Fruit fly (Drosophila melanogaster): ENCODE data around the gene Abp1.

The Abp1 gene

dm6 chr3L:13479609-13480240 lies 6.4 kb downstream of the Abp1 start (continued):
- TF ChIP-seq caup (GFP tag; optimal IDR thresholded peaks at IDR 0.05; ENCODE audit: severe bottlenecking): peak; percentile 52
- 0 out of 2 replicates have a peak, but pooled peaks have one; percentile 30 for TF ChIP-seq CG14014 (GFP tag; IDR thresholded peaks at IDR 0.05)
- TF ChIP-seq scrt (GFP tag; optimal IDR thresholded peaks at IDR 0.05): peak; percentile 51
- peak; percentile 17 for TF ChIP-seq Myb (GFP tag; optimal IDR thresholded peaks at IDR 0.05)
- TF ChIP-seq Asciz (GFP tag; optimal IDR thresholded peaks at IDR 0.05): peak; percentile 40
- TF ChIP-seq Dek (tag; optimal IDR thresholded peaks at IDR 0.05): peak; percentile 52
- peak; percentile 34 for TF ChIP-seq esg (GFP tag; conservative IDR thresholded peaks at IDR 0.05)
- TF ChIP-seq CG1602 (GFP tag; optimal IDR thresholded peaks at IDR 0.05): peak; percentile 19
- no peak for TF ChIP-seq twi (tag; optimal IDR thresholded peaks at IDR 0.05)
- peak; percentile 53 for TF ChIP-seq HHEX (GFP tag; optimal IDR thresholded peaks at IDR 0.05)
- TF ChIP-seq CG18011 (GFP tag; optimal IDR thresholded peaks at IDR 0.05): peak; percentile 44
- TF ChIP-seq CG4730 (GFP tag; IDR thresholded peaks at IDR 0.05): no peak
- TF ChIP-seq NfI (GFP tag; optimal IDR thresholded peaks at IDR 0.05): peak; percentile 53
- peak; percentile 0 for TF ChIP-seq CG8281 (tag; optimal IDR thresholded peaks at IDR 0.05)
- TF ChIP-seq ems (GFP tag; optimal IDR thresholded peaks at IDR 0.05): peak; percentile 25
- 0 out of 2 replicates have a peak, but pooled peaks have one; percentile 13 for TF ChIP-seq Awh (GFP tag; IDR thresholded peaks at IDR 0.05)
- TF ChIP-seq onecut (GFP tag; IDR thresholded peaks at IDR 0.05): no peak
- peak; percentile 63 for TF ChIP-seq CG7786 (GFP tag; optimal IDR thresholded peaks at IDR 0.05)
- peak; percentile 31 for TF ChIP-seq CG2712 (tag; optimal IDR thresholded peaks at IDR 0.05)
- TF ChIP-seq Nf-YB (GFP tag; optimal IDR thresholded peaks at IDR 0.05): peak; percentile 21
- peak; percentile 6 for TF ChIP-seq tin (GFP tag; optimal IDR thresholded peaks at IDR 0.05)
- no peak for TF ChIP-seq hkb (optimal IDR thresholded peaks at IDR 0.05)
- peak; percentile 59 for TF ChIP-seq hkb (GFP tag; IDR thresholded peaks at IDR 0.05)
- TF ChIP-seq Hr51 (GFP tag; optimal IDR thresholded peaks at IDR 0.05): peak in 1 of 2 experiments; percentile 69
- peak; percentile 1 for TF ChIP-seq Bteb2 (GFP tag; optimal IDR thresholded peaks at IDR 0.05)
- TF ChIP-seq Ptx1 (GFP tag; IDR thresholded peaks at IDR 0.05): peak; percentile 65
- TF ChIP-seq CG9215 (GFP tag; IDR thresholded peaks at IDR 0.05): peak; percentile 42; the same call in 1 of the 2 replicates
- peak; percentile 35 for TF ChIP-seq fd3F (GFP tag; optimal IDR thresholded peaks at IDR 0.05)
- no peak for TF ChIP-seq yki (optimal IDR thresholded peaks at IDR 0.05)
- TF ChIP-seq CG5953 (GFP tag; IDR thresholded peaks at IDR 0.05): no peak
- peak; percentile 43 for TF ChIP-seq nmo (GFP tag; optimal IDR thresholded peaks at IDR 0.05)
- no peak for TF ChIP-seq Dp (GFP tag; optimal IDR thresholded peaks at IDR 0.05)
- peak; percentile 52 for TF ChIP-seq CG12769 (tag; optimal IDR thresholded peaks at IDR 0.05)
- peak; percentile 33; the same call in 1 of the 2 replicates for TF ChIP-seq ato (GFP tag; IDR thresholded peaks at IDR 0.05; ENCODE audit: partially characterized antibody)
- TF ChIP-seq HLH54F (GFP tag; optimal IDR thresholded peaks at IDR 0.05): peak; percentile 52
- TF ChIP-seq PHDP (tag; optimal IDR thresholded peaks at IDR 0.05): peak; percentile 44
- peak; percentile 25 to 84 for TF ChIP-seq Pdp1 (GFP tag; optimal IDR thresholded peaks at IDR 0.05)
- peak; percentile 2 for TF ChIP-seq CG4820 (GFP tag; optimal IDR thresholded peaks at IDR 0.05)
- TF ChIP-seq CG8924 (tag; optimal IDR thresholded peaks at IDR 0.05): peak; percentile 46
- peak; percentile 54 for TF ChIP-seq CG13296 (GFP tag; optimal IDR thresholded peaks at IDR 0.05)
- TF ChIP-seq chif (GFP tag; optimal IDR thresholded peaks at IDR 0.05): peak in 1 of 2 experiments; percentile 1
- no peak for TF ChIP-seq klu (GFP tag; IDR thresholded peaks at IDR 0.05)
- TF ChIP-seq pros (GFP tag; optimal IDR thresholded peaks at IDR 0.05): no peak
- TF ChIP-seq croc (GFP tag; conservative IDR thresholded peaks at IDR 0.05): no peak
- peak; percentile 69 for TF ChIP-seq Rfx (GFP tag; IDR thresholded peaks at IDR 0.05)
- no peak for TF ChIP-seq Stat92E (GFP tag; optimal IDR thresholded peaks at IDR 0.05)
- peak; percentile 88 for TF ChIP-seq Med (GFP tag)
- no peak for TF ChIP-seq CHES-1-like (GFP tag; optimal IDR thresholded peaks at IDR 0.05)
- TF ChIP-seq CG2120 (GFP tag; optimal IDR thresholded peaks at IDR 0.05): peak; percentile 78

Measured in whole organism, embryonic.